Fruit fly (Drosophila melanogaster): ENCODE results near the gene CG7800.

The CG7800 gene

DNA sequence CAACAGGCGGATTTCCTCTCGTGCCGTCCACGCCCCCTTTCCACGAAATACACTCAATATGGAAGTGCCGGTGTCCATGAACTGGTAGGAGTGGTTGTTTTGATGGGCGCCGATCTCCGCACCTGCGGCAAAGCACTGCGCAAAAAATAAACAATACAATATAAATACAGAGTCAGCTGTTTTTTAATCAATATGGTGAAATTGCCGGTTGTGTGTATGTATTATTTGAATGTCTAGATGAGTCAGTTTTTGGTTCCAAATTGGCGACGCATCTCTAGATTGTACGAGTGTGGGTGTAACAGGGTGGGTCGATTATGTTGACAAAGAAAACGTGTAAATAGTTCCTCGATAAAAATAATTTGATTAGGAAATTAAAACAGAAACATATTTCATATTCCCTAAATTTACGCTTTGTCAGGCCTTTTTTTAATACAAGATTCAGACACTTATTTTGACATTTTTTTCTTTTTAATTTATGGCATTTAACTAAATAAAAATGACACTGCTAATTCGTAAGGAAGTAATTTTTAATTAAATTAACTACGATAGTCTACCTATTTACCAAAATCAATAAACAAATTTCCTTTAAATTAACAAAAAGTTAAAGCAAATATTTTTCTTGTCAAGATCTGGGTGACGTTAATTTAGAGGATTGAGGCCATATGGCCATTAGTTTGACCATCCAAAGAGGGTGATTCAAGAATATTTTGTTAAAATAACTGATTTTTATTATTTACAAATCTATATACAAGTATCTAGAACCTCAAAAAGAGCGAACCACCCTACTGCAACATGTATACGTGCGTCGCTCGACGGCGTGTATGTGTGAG lies 21.9 kb downstream of the CG7800 start (continued):
- peak; percentile 64 for TF ChIP-seq NK7.1 (GFP tag; optimal IDR thresholded peaks at IDR 0.05)
- no peak for TF ChIP-seq toy (GFP tag; IDR thresholded peaks at IDR 0.05)
- peak; percentile 47; the same call in 1 of the 2 replicates for TF ChIP-seq GATAe (GFP tag; conservative IDR thresholded peaks at IDR 0.05)
- TF ChIP-seq CG17359 (tag; optimal IDR thresholded peaks at IDR 0.05), result peak; percentile 87
- no peak for TF ChIP-seq CG7963 (GFP tag; IDR thresholded peaks at IDR 0.05; ENCODE audit: partially characterized antibody)
- peak; percentile 56 for TF ChIP-seq Lhr (GFP tag; optimal IDR thresholded peaks at IDR 0.05)
- TF ChIP-seq Mrtf (GFP tag; IDR thresholded peaks at IDR 0.05), result peak; percentile 51; the same call in 1 of the 3 replicates
- no peak for TF ChIP-seq Opbp (GFP tag; IDR thresholded peaks at IDR 0.05; ENCODE audit: partially characterized antibody)
- no peak for TF ChIP-seq pan (optimal IDR thresholded peaks at IDR 0.05)
- TF ChIP-seq pan (GFP tag; optimal IDR thresholded peaks at IDR 0.05 in 1 of 2, IDR thresholded peaks at IDR 0.05 in 1 of 2), result peak in 1 of 2 experiments; percentile 73
- TF ChIP-seq CG1529 (GFP tag; optimal IDR thresholded peaks at IDR 0.05), result peak; percentile 89
- TF ChIP-seq mam (GFP tag; optimal IDR thresholded peaks at IDR 0.05), result peak; percentile 69
- TF ChIP-seq phol (tag; optimal IDR thresholded peaks at IDR 0.05), result peak; percentile 62
- peak; percentile 96 for TF ChIP-seq CG9727 (GFP tag; optimal IDR thresholded peaks at IDR 0.05)
- no peak; the same call in 2 of the 3 replicates for TF ChIP-seq ken (GFP tag; IDR thresholded peaks at IDR 0.05)
- TF ChIP-seq CG4854 (GFP tag; optimal IDR thresholded peaks at IDR 0.05), result peak; percentile 54
- TF ChIP-seq CG17912 (GFP tag; optimal IDR thresholded peaks at IDR 0.05), result peak; percentile 43
- TF ChIP-seq CG3995 (GFP tag; optimal IDR thresholded peaks at IDR 0.05), result peak; percentile 61
- peak; percentile 34 for TF ChIP-seq CG7987 (GFP tag; optimal IDR thresholded peaks at IDR 0.05)
- TF ChIP-seq BEAF-32 (GFP tag; optimal IDR thresholded peaks at IDR 0.05), result peak; percentile 1
- TF ChIP-seq disco-r (GFP tag; optimal IDR thresholded peaks at IDR 0.05), result peak; percentile 81
- no peak for TF ChIP-seq Ets97D (GFP tag; optimal IDR thresholded peaks at IDR 0.05)
- peak; percentile 88 for TF ChIP-seq Med (GFP tag)
- no peak for TF ChIP-seq fd102C (GFP tag; optimal IDR thresholded peaks at IDR 0.05)
- peak; percentile 59 for TF ChIP-seq Bdp1 (GFP tag; optimal IDR thresholded peaks at IDR 0.05)
- TF ChIP-seq CG10654 (GFP tag; optimal IDR thresholded peaks at IDR 0.05), result peak; percentile 74
- TF ChIP-seq NC2α (GFP tag; optimal IDR thresholded peaks at IDR 0.05), result peak; percentile 45
- TF ChIP-seq Hr39 (optimal IDR thresholded peaks at IDR 0.05), result no peak
- peak; percentile 51 for TF ChIP-seq CG2202 (tag; optimal IDR thresholded peaks at IDR 0.05)
- peak; percentile 70 for TF ChIP-seq CG13123 (GFP tag; optimal IDR thresholded peaks at IDR 0.05)
- TF ChIP-seq CG1832 (GFP tag; optimal IDR thresholded peaks at IDR 0.05), result no peak
- TF ChIP-seq MESR4 (GFP tag; optimal IDR thresholded peaks at IDR 0.05), result no peak
- peak; percentile 82 for TF ChIP-seq CG12744 (GFP tag; optimal IDR thresholded peaks at IDR 0.05)
- TF ChIP-seq unpg (GFP tag; optimal IDR thresholded peaks at IDR 0.05), result peak; percentile 81
- peak; percentile 87 for TF ChIP-seq sqz (GFP tag; optimal IDR thresholded peaks at IDR 0.05)
- peak; percentile 75; the same call in 1 of the 2 replicates for TF ChIP-seq seq (GFP tag; IDR thresholded peaks at IDR 0.05)
- no peak for TF ChIP-seq Dp (GFP tag; optimal IDR thresholded peaks at IDR 0.05)
- TF ChIP-seq Hr51 (GFP tag; optimal IDR thresholded peaks at IDR 0.05), result peak; percentile 74 to 94
- TF ChIP-seq dati (GFP tag; IDR thresholded peaks at IDR 0.05), result peak; percentile 58
- TF ChIP-seq Eip74EF (GFP tag; optimal IDR thresholded peaks at IDR 0.05), result peak in 1 of 2 experiments; percentile 96
- TF ChIP-seq CG7556 (GFP tag; optimal IDR thresholded peaks at IDR 0.05), result peak; percentile 98
- TF ChIP-seq CG4820 (GFP tag; optimal IDR thresholded peaks at IDR 0.05), result peak; percentile 70
- no peak for TF ChIP-seq inv (GFP tag; IDR thresholded peaks at IDR 0.05; ENCODE audit: partially characterized antibody)
- TF ChIP-seq Blimp-1 (GFP tag; optimal IDR thresholded peaks at IDR 0.05), result peak; percentile 82
- peak; percentile 97 for TF ChIP-seq CG18262 (tag; optimal IDR thresholded peaks at IDR 0.05)
- TF ChIP-seq Oli (tag; optimal IDR thresholded peaks at IDR 0.05), result peak; percentile 94
- peak; percentile 90 for TF ChIP-seq CG13296 (GFP tag; optimal IDR thresholded peaks at IDR 0.05)
- TF ChIP-seq CG31388 (GFP tag; optimal IDR thresholded peaks at IDR 0.05), result no peak

Data from whole organism, embryonic.